Fruit fly (Drosophila melanogaster): ENCODE data around the gene Hibch.

- TF ChIP-seq usp (GFP tag; optimal IDR thresholded peaks at IDR 0.05): no peak
- TF ChIP-seq psq (GFP tag; optimal IDR thresholded peaks at IDR 0.05): no peak
- TF ChIP-seq CrebA (GFP tag; optimal IDR thresholded peaks at IDR 0.05; ENCODE audit: borderline replicate concordance): no peak
- TF ChIP-seq dsf (GFP tag; optimal IDR thresholded peaks at IDR 0.05; ENCODE audit: borderline replicate concordance): no peak
- no peak for TF ChIP-seq sage (GFP tag; optimal IDR thresholded peaks at IDR 0.05)
- TF ChIP-seq pan (optimal IDR thresholded peaks at IDR 0.05): no peak
- no peak for TF ChIP-seq br (GFP tag; optimal IDR thresholded peaks at IDR 0.05)
Observed at dm6 chr3R:15346018-15346383, 11.0 kb upstream of the Hibch start, which contains the start of the genes Surf4 and CG31301.

Measured in whole organism, wandering third instar larva.